Fruit fly (Drosophila melanogaster): Measurements from ENCODE around the gene Lar.

Lar gene

DNA sequence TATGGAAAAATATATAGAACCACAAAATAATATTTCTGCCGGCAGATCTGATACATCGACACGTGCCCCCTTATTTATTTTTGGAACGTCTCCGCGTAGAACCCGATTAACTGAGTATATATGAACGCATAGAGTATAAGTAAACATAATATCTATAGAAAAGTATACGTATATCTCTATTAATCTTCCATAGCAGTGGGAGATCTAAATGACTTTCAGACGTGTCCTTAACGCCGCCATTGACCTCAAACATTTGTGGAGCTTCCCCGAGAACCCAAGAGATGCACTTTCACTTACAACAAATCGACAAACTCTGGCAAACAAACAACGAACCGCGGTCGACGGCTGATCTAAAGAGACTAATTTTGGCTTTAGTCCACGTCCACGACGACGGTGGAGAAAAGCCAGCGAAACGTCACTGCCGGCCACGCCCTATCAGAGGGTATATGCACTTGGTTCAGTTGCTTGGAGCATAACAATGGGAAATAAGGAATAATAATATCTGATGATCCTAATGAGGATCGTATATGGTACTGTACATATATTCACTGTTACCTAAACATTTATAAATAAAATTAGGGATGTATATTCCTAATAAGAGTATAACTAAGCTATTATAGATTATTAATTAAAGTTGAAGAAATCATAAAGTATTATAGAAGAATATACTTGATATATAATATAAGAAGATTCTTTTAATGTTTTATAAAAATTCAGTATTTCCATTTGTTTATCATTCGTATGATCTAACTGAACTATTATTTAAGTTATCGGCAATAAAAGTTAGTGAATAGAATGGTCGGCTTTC lies 177.6 kb downstream of the Lar start, which contains the start of gene fbp (continued):
- TF ChIP-seq Mrtf (GFP tag; IDR thresholded peaks at IDR 0.05): peak; percentile 28; the same call in 1 of the 3 replicates
- TF ChIP-seq CG7786 (GFP tag; optimal IDR thresholded peaks at IDR 0.05): peak; percentile 41
- peak; percentile 84 for TF ChIP-seq gem (tag; optimal IDR thresholded peaks at IDR 0.05)
- TF ChIP-seq nerfin-1 (tag; optimal IDR thresholded peaks at IDR 0.05): peak; percentile 48
- TF ChIP-seq CG4820 (GFP tag; optimal IDR thresholded peaks at IDR 0.05): peak; percentile 41
- no peak for TF ChIP-seq stc (GFP tag; IDR thresholded peaks at IDR 0.05)
- no peak for TF ChIP-seq corto (GFP tag; optimal IDR thresholded peaks at IDR 0.05)
- peak; percentile 68 for TF ChIP-seq CG11723 (GFP tag; optimal IDR thresholded peaks at IDR 0.05)
- peak; percentile 59 for TF ChIP-seq Dek (tag; optimal IDR thresholded peaks at IDR 0.05)
- TF ChIP-seq otp (GFP tag; IDR thresholded peaks at IDR 0.05): 0 out of 3 replicates have a peak, but pooled peaks have one; percentile 43
- TF ChIP-seq kah (GFP tag; optimal IDR thresholded peaks at IDR 0.05): no peak
- peak; percentile 85 for TF ChIP-seq CG30403 (GFP tag; optimal IDR thresholded peaks at IDR 0.05)
- peak; percentile 64 for TF ChIP-seq Hand (GFP tag; optimal IDR thresholded peaks at IDR 0.05)
- TF ChIP-seq CG9215 (GFP tag; IDR thresholded peaks at IDR 0.05): peak; percentile 48
- TF ChIP-seq CG6654 (GFP tag; optimal IDR thresholded peaks at IDR 0.05): no peak
- TF ChIP-seq Fer2 (tag; optimal IDR thresholded peaks at IDR 0.05): no peak
- peak; percentile 48; the same call in 1 of the 2 replicates for TF ChIP-seq al (GFP tag; IDR thresholded peaks at IDR 0.05)
- peak; percentile 68 for TF ChIP-seq CG2120 (GFP tag; optimal IDR thresholded peaks at IDR 0.05)
- peak; percentile 44; the same call in 1 of the 3 replicates for TF ChIP-seq B-H1 (GFP tag; IDR thresholded peaks at IDR 0.05)
- TF ChIP-seq NFAT (GFP tag; IDR thresholded peaks at IDR 0.05): peak; percentile 54
- TF ChIP-seq CG12769 (tag; optimal IDR thresholded peaks at IDR 0.05): peak; percentile 46
- TF ChIP-seq CG32772 (GFP tag; IDR thresholded peaks at IDR 0.05): 0 out of 2 replicates have a peak, but pooled peaks have one; percentile 22
- no peak for TF ChIP-seq cad (GFP tag; optimal IDR thresholded peaks at IDR 0.05)
- TF ChIP-seq org-1 (GFP tag; optimal IDR thresholded peaks at IDR 0.05): peak; percentile 63
- peak; percentile 63 for TF ChIP-seq D19B (GFP tag; optimal IDR thresholded peaks at IDR 0.05)
- TF ChIP-seq CG9817 (tag; optimal IDR thresholded peaks at IDR 0.05): peak; percentile 31
- TF ChIP-seq CG10267 (tag; optimal IDR thresholded peaks at IDR 0.05): peak; percentile 66
- peak; percentile 30; the same call in 1 of the 2 replicates for TF ChIP-seq Xrp1 (GFP tag; IDR thresholded peaks at IDR 0.05)
- TF ChIP-seq Kr (GFP tag; optimal IDR thresholded peaks at IDR 0.05): no peak
- peak; percentile 65 for TF ChIP-seq Abd-B (GFP tag; optimal IDR thresholded peaks at IDR 0.05)
- TF ChIP-seq CoRest (tag; optimal IDR thresholded peaks at IDR 0.05): peak; percentile 87
- TF ChIP-seq dan (GFP tag; IDR thresholded peaks at IDR 0.05): no peak
- TF ChIP-seq lmd (GFP tag; IDR thresholded peaks at IDR 0.05): peak; percentile 39; the same call in 1 of the 2 replicates
- peak; percentile 6 for TF ChIP-seq CG18764 (GFP tag; optimal IDR thresholded peaks at IDR 0.05)
- peak; percentile 46 for TF ChIP-seq CG1529 (GFP tag; optimal IDR thresholded peaks at IDR 0.05)
- TF ChIP-seq CG6272 (GFP tag; IDR thresholded peaks at IDR 0.05): no peak
- no peak for TF ChIP-seq CG6813 (GFP tag; optimal IDR thresholded peaks at IDR 0.05)
- no peak for TF ChIP-seq unc-4 (GFP tag; IDR thresholded peaks at IDR 0.05; ENCODE audit: partially characterized antibody)
- TF ChIP-seq CG14050 (GFP tag; IDR thresholded peaks at IDR 0.05): no peak
- TF ChIP-seq az2 (GFP tag; optimal IDR thresholded peaks at IDR 0.05): peak; percentile 73
- peak; percentile 60; the same call in 2 of the 3 replicates for TF ChIP-seq ci (GFP tag; IDR thresholded peaks at IDR 0.05)
- no peak for TF ChIP-seq CG3838 (GFP tag; optimal IDR thresholded peaks at IDR 0.05)
- TF ChIP-seq Awh (GFP tag; IDR thresholded peaks at IDR 0.05): peak; percentile 58; the same call in 1 of the 2 replicates
- no peak for TF ChIP-seq exex (tag; optimal IDR thresholded peaks at IDR 0.05)
- peak; percentile 58 for TF ChIP-seq tin (GFP tag; optimal IDR thresholded peaks at IDR 0.05)
- no peak for TF ChIP-seq HLH54F (GFP tag; optimal IDR thresholded peaks at IDR 0.05)
- peak; percentile 56; the same call in 1 of the 2 replicates for TF ChIP-seq vvl (GFP tag; IDR thresholded peaks at IDR 0.05)
- peak; percentile 43 for TF ChIP-seq psq (GFP tag; optimal IDR thresholded peaks at IDR 0.05)
- peak; percentile 29 for TF ChIP-seq Hsf (GFP tag; optimal IDR thresholded peaks at IDR 0.05)

Data from whole organism, embryonic.